Fruit fly (Drosophila melanogaster) whole organism, prepupa: ENCODE measurements around the gene CG3149.

Source experiments
- Blimp-1 ChIP-seq: fragments of 200-800 bp; sonication (Bioruptor generic); optimal IDR thresholded peaks from 3 replicates; lab custom pipeline; 2017; ENCODE audit warnings: missing biosample characterization, missing genetic modification characterization, mild to moderate bottlenecking, moderate library complexity, missing genetic modification reagents
- CG11294 ChIP-seq: fragments of 200-800 bp; sonication (Bioruptor generic); IDR thresholded peaks from 2 replicates; pipeline ENCODE4 v1.3.6; 2022; ENCODE audit warnings: missing biosample characterization, missing genetic modification characterization
- CG15336 ChIP-seq: fragments of 200-800 bp; sonication (Bioruptor generic); IDR thresholded peaks from 2 replicates; pipeline ENCODE4 v1.3.6; 2022; ENCODE audit warnings: missing biosample characterization, missing genetic modification characterization
- CG34406 ChIP-seq: fragments of 200-800 bp; sonication (Bioruptor generic); optimal IDR thresholded peaks from 3 replicates; lab custom pipeline; 2016; ENCODE audit warnings: missing biosample characterization, missing genetic modification characterization
- CG3919 ChIP-seq: fragments of 200-800 bp; sonication (Bioruptor generic); optimal IDR thresholded peaks from 3 replicates; lab custom pipeline; 2016; ENCODE audit warnings: missing biosample characterization, missing genetic modification characterization
- CG9139 ChIP-seq: fragments of 200-800 bp; sonication (Bioruptor generic); optimal IDR thresholded peaks from 3 replicates; lab custom pipeline; 2017; ENCODE audit warnings: missing biosample characterization, mild to moderate bottlenecking, missing genetic modification characterization
- Eip93F ChIP-seq: fragments of 200-800 bp; sonication (Bioruptor generic); optimal IDR thresholded peaks from 2 replicates; lab custom pipeline; 2016; ENCODE audit warnings: missing biosample characterization, mild to moderate bottlenecking, missing genetic modification characterization
- Ets21C ChIP-seq: fragments of 200-800 bp; sonication (Bioruptor generic); optimal IDR thresholded peaks from 3 replicates; lab custom pipeline; 2016; ENCODE audit warnings: missing biosample characterization, missing genetic modification characterization
- Hr39 ChIP-seq: fragments of 200-800 bp; sonication (Bioruptor generic); optimal IDR thresholded peaks from 2 replicates; lab custom pipeline; 2016; ENCODE audit warnings: missing biosample characterization, missing genetic modification characterization
- Sox102F ChIP-seq: fragments of 200-800 bp; sonication (Bioruptor generic); optimal IDR thresholded peaks from 2 replicates; lab custom pipeline; 2016; ENCODE audit warnings: missing biosample characterization, mild to moderate bottlenecking, missing genetic modification characterization
- Sox14 ChIP-seq: fragments of 200-800 bp; sonication (Bioruptor generic); optimal IDR thresholded peaks from 3 replicates; lab custom pipeline; 2016; ENCODE audit warnings: missing biosample characterization, missing genetic modification characterization
- achi ChIP-seq: fragments of 200-800 bp; sonication (Bioruptor generic); optimal IDR thresholded peaks from 3 replicates; lab custom pipeline; 2016; ENCODE audit warnings: missing biosample characterization, missing genetic modification characterization
- eg ChIP-seq: fragments of 200-800 bp; sonication (Bioruptor generic); IDR thresholded peaks from 3 replicates; pipeline ENCODE4 v1.3.6; 2022; ENCODE audit warnings: missing biosample characterization, missing genetic modification characterization
- lz ChIP-seq: fragments of 200-800 bp; sonication (Bioruptor generic); optimal IDR thresholded peaks from 3 replicates; lab custom pipeline; 2016; ENCODE audit warnings: missing biosample characterization, missing genetic modification characterization

DNA sequence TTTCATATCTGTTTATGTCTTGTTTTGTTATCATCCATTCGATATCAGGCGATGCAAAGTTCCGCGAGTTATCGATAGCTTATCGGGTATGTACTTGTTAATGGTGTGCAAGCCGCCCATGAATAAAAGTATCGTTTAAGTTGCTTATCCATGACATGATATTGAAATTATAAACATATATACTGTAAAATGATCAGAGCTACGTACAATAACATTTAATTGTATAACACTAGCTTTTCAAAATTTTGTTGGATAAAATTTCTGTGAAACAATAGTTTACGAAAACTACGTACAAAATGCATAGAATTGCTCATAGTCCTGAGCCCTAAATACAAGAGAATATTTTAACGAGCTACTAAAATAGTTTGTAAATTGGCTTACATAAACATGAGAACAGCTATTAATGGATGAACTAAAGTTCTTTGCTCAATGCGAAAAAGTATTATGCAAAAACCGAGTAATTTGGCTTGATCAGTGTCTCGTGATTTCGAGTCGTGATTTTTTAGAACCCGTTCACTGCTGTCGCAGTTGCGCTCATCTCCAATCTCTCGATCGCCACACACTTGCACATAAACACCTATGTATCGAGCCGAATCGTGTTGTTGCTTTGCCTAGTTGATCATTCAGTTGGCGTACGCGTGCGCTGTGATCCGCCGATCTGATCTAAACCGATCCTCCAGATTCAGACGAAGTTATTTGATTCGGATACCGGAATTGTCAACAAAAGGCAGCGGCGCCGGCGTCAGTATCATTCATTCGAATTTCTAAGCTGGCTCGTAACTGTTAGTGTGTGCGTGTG lies 5.4 kb downstream of the CG3149 start, which contains the start of the genes PGAP1 and cv:
- TF ChIP-seq Sox14 = peak; percentile 55
- TF ChIP-seq Blimp-1 (GFP tag; lab: Kevin White, UChicago) = no peak
- peak; percentile 58 for TF ChIP-seq lz (GFP tag; lab: Kevin White, UChicago)
- TF ChIP-seq CG11294 = no peak
- no peak for TF ChIP-seq achi (GFP tag; lab: Kevin White, UChicago)
- peak; percentile 49 for TF ChIP-seq Hr39
- TF ChIP-seq Ets21C (GFP tag; lab: Kevin White, UChicago) = peak; percentile 30
- TF ChIP-seq Eip93F (GFP tag; lab: Kevin White, UChicago) = no peak
- TF ChIP-seq Sox102F = no peak
- no peak for TF ChIP-seq CG3919 (GFP tag; lab: Kevin White, UChicago)
- peak; percentile 15 for TF ChIP-seq CG34406 (GFP tag; lab: Kevin White, UChicago)
- no peak for TF ChIP-seq CG9139 (GFP tag; lab: Kevin White, UChicago)
- TF ChIP-seq CG15336 (GFP tag; lab: Robert Waterston, UW) = no peak
- TF ChIP-seq eg (GFP tag; lab: Robert Waterston, UW) = 0 out of 3 replicates have a peak, but pooled peaks have one; percentile 4
